Fruit fly (Drosophila melanogaster) whole organism: Measurements from ENCODE around the gene ind.

Source experiments
- CG8478 ChIP-seq: fragments of >200 bp; optimal IDR thresholded peaks from 2 replicates; lab custom pipeline; 2018; ENCODE audit warnings: inconsistent platforms
- Dll ChIP-seq: fragments of >200 bp; optimal IDR thresholded peaks from 2 replicates; lab custom pipeline; 2017
- pan ChIP-seq: fragments of >200 bp; optimal IDR thresholded peaks from 2 replicates; lab custom pipeline; 2017
- psq ChIP-seq: fragments of >200 bp; optimal IDR thresholded peaks from 2 replicates; lab custom pipeline; 2017
- usp ChIP-seq: fragments of >200 bp; optimal IDR thresholded peaks from 2 replicates; lab custom pipeline; 2017; ENCODE audit warnings: missing biosample characterization, missing genetic modification characterization, mixed read lengths

dm6 chr3L:15034061-15034713 is 9.5 kb downstream of the ind start:
- TF ChIP-seq CG8478 (lab: Kevin White, UChicago): no peak
- TF ChIP-seq pan: no peak
- TF ChIP-seq psq (lab: Kevin White, UChicago): no peak
- no peak for TF ChIP-seq usp
- TF ChIP-seq Dll: no peak
